Worm (Caenorhabditis elegans): Measurements from ENCODE around the gene pot-2.

The pot-2 gene

ce11 chrII:14494014-14494413 lies 30.0 kb upstream of the pot-2 start:
- TF ChIP-seq ama-1 (optimal IDR thresholded peaks at IDR 0.05) = peak; percentile 53
- TF ChIP-seq egl-5 (tag; optimal IDR thresholded peaks at IDR 0.05) = no peak

- TF ChIP-seq ztf-11 (tag; optimal IDR thresholded peaks at IDR 0.05) = no peak
These were observed 29.7 kb upstream of the pot-2 start, which contains the start of gene cysl-2 for ce11 chrII:14494414-14494463. Gene cysl-2 (minus strand): TSS chrII:14494451.

ce11 chrII:14494464-14494863 lies 29.5 kb upstream of the pot-2 start:
- TF ChIP-seq elt-2 (tag; optimal IDR thresholded peaks at IDR 0.05) = peak; percentile 65
- TF ChIP-seq pqm-1 (tag; optimal IDR thresholded peaks at IDR 0.05) = peak; percentile 59
- no peak for TF ChIP-seq unc-62 (GFP tag; optimal IDR thresholded peaks at IDR 0.05)
- TF ChIP-seq elt-3 (tag; optimal IDR thresholded peaks at IDR 0.05) = peak in 1 of 3 experiments; percentile 17
- no peak for TF ChIP-seq lsy-12 (tag; optimal IDR thresholded peaks at IDR 0.05)
- peak; percentile 53 for TF ChIP-seq skn-1 (tag; optimal IDR thresholded peaks at IDR 0.05)
- no peak for TF ChIP-seq nhr-11 (tag; optimal IDR thresholded peaks at IDR 0.05)

ce11 chrII:14495341-14495740 lies 28.6 kb upstream of the pot-2 start:
- no peak for TF ChIP-seq ztf-4 (tag; optimal IDR thresholded peaks at IDR 0.05)
- peak; percentile 31 for TF ChIP-seq elt-2 (tag; optimal IDR thresholded peaks at IDR 0.05)
- peak; percentile 77 for TF ChIP-seq nhr-43 (tag; optimal IDR thresholded peaks at IDR 0.05; ENCODE audit: poor library complexity, severe bottlenecking)
- TF ChIP-seq pqm-1 (tag; optimal IDR thresholded peaks at IDR 0.05) = peak; percentile 79
- no peak for TF ChIP-seq egl-5 (tag; optimal IDR thresholded peaks at IDR 0.05)
- TF ChIP-seq sea-2 (GFP tag; optimal IDR thresholded peaks at IDR 0.05) = no peak

- no peak for TF ChIP-seq nhr-237 (tag; optimal IDR thresholded peaks at IDR 0.05)
- no peak for TF ChIP-seq mdl-1 (tag; optimal IDR thresholded peaks at IDR 0.05)
- peak; percentile 9 for TF ChIP-seq ceh-28 (tag; optimal IDR thresholded peaks at IDR 0.05)
- no peak for TF ChIP-seq zag-1 (tag; optimal IDR thresholded peaks at IDR 0.05)
- peak; percentile 86 for TF ChIP-seq skn-1 (tag; optimal IDR thresholded peaks at IDR 0.05)
- TF ChIP-seq nhr-28 (tag; optimal IDR thresholded peaks at IDR 0.05) = no peak
- TF ChIP-seq nhr-43 (tag; optimal IDR thresholded peaks at IDR 0.05; ENCODE audit: poor library complexity, severe bottlenecking) = peak; percentile 90
- TF ChIP-seq nhr-77 (tag; optimal IDR thresholded peaks at IDR 0.05) = peak; percentile 84
- no peak for TF ChIP-seq egl-5 (tag; optimal IDR thresholded peaks at IDR 0.05)
- TF ChIP-seq daf-12 (tag; optimal IDR thresholded peaks at IDR 0.05) = no peak
- peak; percentile 77 for TF ChIP-seq egl-27 (tag; optimal IDR thresholded peaks at IDR 0.05)
- no peak for TF ChIP-seq ztf-4 (tag; optimal IDR thresholded peaks at IDR 0.05)
- TF ChIP-seq R02D3.7 (tag; optimal IDR thresholded peaks at IDR 0.05) = peak; percentile 44
- TF ChIP-seq ceh-82 (tag; optimal IDR thresholded peaks at IDR 0.05) = no peak
- no peak for TF ChIP-seq ceh-9 (tag; optimal IDR thresholded peaks at IDR 0.05)
- no peak for TF ChIP-seq mml-1 (tag; optimal IDR thresholded peaks at IDR 0.05)
- TF ChIP-seq ama-1 (optimal IDR thresholded peaks at IDR 0.05) = peak; percentile 66
- TF ChIP-seq lin-15B (tag; optimal IDR thresholded peaks at IDR 0.05) = peak; percentile 9
- TF ChIP-seq lsy-12 (tag; optimal IDR thresholded peaks at IDR 0.05) = peak; percentile 83
- no peak for TF ChIP-seq aly-2 (tag; optimal IDR thresholded peaks at IDR 0.05)
- peak; percentile 88 for TF ChIP-seq hmg-11 (tag; optimal IDR thresholded peaks at IDR 0.05)
- TF ChIP-seq nhr-67 (tag; optimal IDR thresholded peaks at IDR 0.05) = no peak
- peak; percentile 23 for TF ChIP-seq fos-1 (tag; optimal IDR thresholded peaks at IDR 0.05)
- TF ChIP-seq nhr-23 (tag; optimal IDR thresholded peaks at IDR 0.05) = peak; percentile 64
- no peak for TF ChIP-seq ceh-16 (tag; optimal IDR thresholded peaks at IDR 0.05)
- peak; percentile 88 for TF ChIP-seq nhr-25 (tag; optimal IDR thresholded peaks at IDR 0.05)
- peak; percentile 84 for TF ChIP-seq snpc-4 (tag; optimal IDR thresholded peaks at IDR 0.05)
- peak; percentile 64 for TF ChIP-seq elt-2 (tag; optimal IDR thresholded peaks at IDR 0.05)
- TF ChIP-seq elt-1 (tag; optimal IDR thresholded peaks at IDR 0.05) = peak; percentile 17
- peak; percentile 46 for TF ChIP-seq pqm-1 (tag; optimal IDR thresholded peaks at IDR 0.05)
- TF ChIP-seq unc-39 (tag; optimal IDR thresholded peaks at IDR 0.05) = no peak
- TF ChIP-seq ztf-11 (tag; optimal IDR thresholded peaks at IDR 0.05) = peak; percentile 34
- peak; percentile 56 for TF ChIP-seq jun-1 (tag; optimal IDR thresholded peaks at IDR 0.05)
- no peak for TF ChIP-seq ZK546.5 (tag; optimal IDR thresholded peaks at IDR 0.05)
- TF ChIP-seq nhr-11 (tag; optimal IDR thresholded peaks at IDR 0.05) = no peak
- TF ChIP-seq unc-62 (GFP tag; optimal IDR thresholded peaks at IDR 0.05) = peak; percentile 44
- no peak for TF ChIP-seq sea-2 (GFP tag; optimal IDR thresholded peaks at IDR 0.05)
- TF ChIP-seq nfya-1 (tag; optimal IDR thresholded peaks at IDR 0.05; ENCODE audit: insufficient read depth) = peak; percentile 72
- no peak for TF ChIP-seq fkh-10 (GFP tag; optimal IDR thresholded peaks at IDR 0.05)
- peak in 1 of 3 experiments; percentile 55 for TF ChIP-seq elt-3 (tag; optimal IDR thresholded peaks at IDR 0.05)
- TF ChIP-seq eor-1 (tag; optimal IDR thresholded peaks at IDR 0.05) = no peak
- peak; percentile 76 for TF ChIP-seq tbx-2 (tag; optimal IDR thresholded peaks at IDR 0.05)
- no peak for TF ChIP-seq nhr-76 (tag; optimal IDR thresholded peaks at IDR 0.05)
- TF ChIP-seq nhr-12 (tag; optimal IDR thresholded peaks at IDR 0.05) = no peak
- TF ChIP-seq lin-39 (tag; optimal IDR thresholded peaks at IDR 0.05) = peak; percentile 88
- no peak for TF ChIP-seq fkh-2 (tag; optimal IDR thresholded peaks at IDR 0.05)
These were observed 27.2 kb upstream of the pot-2 start for ce11 chrII:14496809-14497208.
